Fruit fly (Drosophila melanogaster): ENCODE results near the gene Rpn1.
A peak's percentile ranks its signal among the peaks of the same experiment; 100 is the strongest.

- no peak for TF ChIP-seq CG11617 (GFP tag; optimal IDR thresholded peaks at IDR 0.05)
- no peak for TF ChIP-seq CG1620 (GFP tag; optimal IDR thresholded peaks at IDR 0.05)
- no peak for TF ChIP-seq CG14711 (tag; optimal IDR thresholded peaks at IDR 0.05)
- TF ChIP-seq CG5204 (GFP tag; optimal IDR thresholded peaks at IDR 0.05): no peak
- peak; percentile 38 for TF ChIP-seq CG12768 (GFP tag; optimal IDR thresholded peaks at IDR 0.05)
- no peak for TF ChIP-seq CG33017 (tag; optimal IDR thresholded peaks at IDR 0.05)
- no peak for TF ChIP-seq Mnt (GFP tag; optimal IDR thresholded peaks at IDR 0.05)
Measured at dm6 chr3L:19901486-19902255, 13.2 kb upstream of the Rpn1 start.
